Worm (Caenorhabditis elegans) whole organism, mixed stage, embryonic: ENCODE results near the gene mrps-17.

Source experiments
- lsy-2 ChIP-seq: fragments of 150-350 bp; optimal IDR thresholded peaks from 2 replicates; lab custom pipeline; 2014; ENCODE audit warnings: missing biosample characterization, missing genetic modification characterization
- nhr-28 ChIP-seq: fragments of 150-350 bp; optimal IDR thresholded peaks from 2 replicates; lab custom pipeline; 2014; ENCODE audit warnings: missing biosample characterization, missing genetic modification characterization
- snpc-4 ChIP-seq: fragments of 150-350 bp; optimal IDR thresholded peaks from 2 replicates; lab custom pipeline; 2014; ENCODE audit warnings: missing biosample characterization, missing genetic modification characterization
- unc-62 ChIP-seq: fragments of 150-350 bp; optimal IDR thresholded peaks from 2 replicates; lab custom pipeline; 2014; ENCODE audit warnings: missing biosample characterization, missing genetic modification reagents, missing genetic modification characterization

DNA sequence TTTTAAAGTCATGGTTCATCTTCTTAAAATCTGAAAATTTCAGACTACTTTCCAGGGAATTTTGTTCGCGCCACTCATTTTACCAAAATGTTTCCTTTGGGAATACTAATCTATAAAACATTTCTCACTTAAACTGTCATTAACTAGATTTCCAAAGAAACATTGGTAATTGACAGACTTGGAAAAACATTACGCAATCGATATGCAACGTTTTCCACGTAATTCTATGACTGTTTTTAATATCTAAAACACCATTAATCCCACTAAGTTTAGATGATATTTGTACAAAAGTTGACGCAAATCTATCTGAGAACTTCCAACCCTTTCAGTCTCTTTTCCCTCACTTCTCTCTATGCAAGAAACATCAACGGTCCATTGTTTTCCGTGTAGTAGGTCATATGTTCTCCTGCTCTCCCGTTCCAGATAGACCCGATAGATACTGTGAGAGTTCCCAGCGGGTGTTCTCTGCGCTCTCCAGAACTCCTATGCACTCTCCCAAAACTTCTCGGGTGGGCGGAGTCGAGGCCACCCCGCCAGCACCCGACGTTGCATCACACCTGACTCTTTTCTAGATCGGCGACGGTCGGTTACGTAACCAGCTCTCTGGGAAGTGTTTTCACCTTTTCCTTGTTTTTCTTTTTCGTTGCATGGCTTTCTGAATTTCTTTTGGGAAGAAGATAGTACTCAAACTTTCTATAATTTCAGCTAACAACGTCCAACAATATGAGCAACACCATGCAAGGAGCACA, 46.8 kb upstream of the mrps-17 start, which contains the start of gene zip-8:
- TF ChIP-seq nhr-28: no peak
- no peak for TF ChIP-seq unc-62 (GFP tag; lab: Kevin White, UChicago)
- TF ChIP-seq snpc-4: no peak
- TF ChIP-seq lsy-2 (tag; lab: Kevin White, UChicago): no peak
